Worm (Caenorhabditis elegans): ENCODE measurements around the gene mrpl-55.

ce11 chrIV:425546-425945 lies 18.2 kb upstream of the mrpl-55 start:
- TF ChIP-seq nhr-11 (tag; optimal IDR thresholded peaks at IDR 0.05), result no peak
- no peak for TF ChIP-seq daf-12 (tag; optimal IDR thresholded peaks at IDR 0.05)
- no peak for TF ChIP-seq fkh-2 (tag; optimal IDR thresholded peaks at IDR 0.05)
- peak; percentile 39 for TF ChIP-seq lin-39 (tag; optimal IDR thresholded peaks at IDR 0.05)
- no peak for TF ChIP-seq nhr-12 (tag; optimal IDR thresholded peaks at IDR 0.05)
- TF ChIP-seq unc-62 (GFP tag; optimal IDR thresholded peaks at IDR 0.05), result no peak
- TF ChIP-seq fos-1 (tag; optimal IDR thresholded peaks at IDR 0.05), result no peak
- TF ChIP-seq nfya-1 (tag; optimal IDR thresholded peaks at IDR 0.05; ENCODE audit: insufficient read depth), result peak; percentile 73
- TF ChIP-seq jun-1 (tag; optimal IDR thresholded peaks at IDR 0.05), result no peak
- no peak for TF ChIP-seq zag-1 (tag; optimal IDR thresholded peaks at IDR 0.05)

All from whole organism, L3 larva.